Fruit fly (Drosophila melanogaster) whole organism, embryonic: ENCODE data around the gene Nse4.
A peak's percentile ranks its signal among the peaks of the same experiment; 100 is the strongest.

Experiments
- ATbp ChIP-seq: fragments of 200-800 bp; sonication (Bioruptor generic); optimal IDR thresholded peaks from 2 replicates; lab custom pipeline; 2017; ENCODE audit warnings: missing biosample characterization, mild to moderate bottlenecking, missing genetic modification characterization, missing genetic modification reagents
- Awh ChIP-seq: fragments of 200-800 bp; sonication (Bioruptor generic); IDR thresholded peaks from 2 replicates; pipeline ENCODE4, ENCODE4 v1.3.6; 2022; ENCODE audit warnings: missing biosample characterization, missing genetic modification characterization
- B-H1 ChIP-seq: fragments of 200-800 bp; sonication (Bioruptor generic); IDR thresholded peaks from 3 replicates; pipeline ENCODE4 v1.3.6; 2022; ENCODE audit warnings: missing biosample characterization, missing genetic modification characterization
- CG10366 ChIP-seq: fragments of 200-800 bp; sonication (Bioruptor generic); IDR thresholded peaks from 2 replicates; pipeline ENCODE4 v1.3.6; 2022; ENCODE audit warnings: missing biosample characterization, missing genetic modification characterization
- CG10431 ChIP-seq: fragments of 200-800 bp; sonication (Bioruptor generic); optimal IDR thresholded peaks from 3 replicates; lab custom pipeline; 2018; ENCODE audit warnings: missing biosample characterization, mild to moderate bottlenecking, missing genetic modification characterization
- CG12104 ChIP-seq: fragments of 200-800 bp; sonication (Bioruptor generic); optimal IDR thresholded peaks from 3 replicates; lab custom pipeline; 2016; ENCODE audit warnings: missing biosample characterization, missing genetic modification characterization
- CG12155 ChIP-seq: fragments of 200-800 bp; sonication (Bioruptor generic); optimal IDR thresholded peaks from 3 replicates; lab custom pipeline; 2016; ENCODE audit warnings: missing biosample characterization, missing genetic modification characterization
- CG12659 ChIP-seq: fragments of 200-800 bp; sonication (Bioruptor generic); optimal IDR thresholded peaks from 3 replicates; lab custom pipeline; 2017; ENCODE audit warnings: mild to moderate bottlenecking, missing biosample characterization, missing genetic modification reagents, missing genetic modification characterization
- CG12744 ChIP-seq: fragments of 200-800 bp; sonication (Bioruptor generic); optimal IDR thresholded peaks from 2 replicates; lab custom pipeline; 2016; ENCODE audit warnings: missing biosample characterization, missing genetic modification characterization
- CG13123 ChIP-seq: fragments of 200-800 bp; sonication (Bioruptor generic); optimal IDR thresholded peaks from 2 replicates; lab custom pipeline; 2016; ENCODE audit warnings: missing biosample characterization, missing genetic modification characterization
- CG14710 ChIP-seq: fragments of 200-800 bp; sonication (Bioruptor generic); optimal IDR thresholded peaks from 3 replicates; lab custom pipeline; 2019; ENCODE audit warnings: missing biosample characterization, mild to moderate bottlenecking, missing genetic modification characterization, moderate library complexity
- CG17359 ChIP-seq: fragments of 200-800 bp; sonication (Bioruptor generic); optimal IDR thresholded peaks from 3 replicates; lab custom pipeline; 2018; ENCODE audit warnings: missing biosample characterization, mild to moderate bottlenecking, missing genetic modification characterization, moderate library complexity
- CG17612 ChIP-seq: fragments of 200-800 bp; sonication (Bioruptor generic); IDR thresholded peaks from 2 replicates; pipeline ENCODE4 v1.3.6; 2022; ENCODE audit warnings: missing biosample characterization, missing genetic modification characterization
- CG18262 ChIP-seq: fragments of 200-800 bp; optimal IDR thresholded peaks from 3 replicates; lab custom pipeline; 2019; ENCODE audit warnings: missing biosample characterization, mild to moderate bottlenecking, missing genetic modification characterization, moderate library complexity
- CG18619 ChIP-seq: fragments of 200-800 bp; sonication (Bioruptor generic); optimal IDR thresholded peaks from 3 replicates; lab custom pipeline; 2017; ENCODE audit warnings: missing biosample characterization, mild to moderate bottlenecking, missing genetic modification characterization
- CG3407 ChIP-seq: fragments of 200-800 bp; sonication (Bioruptor generic); optimal IDR thresholded peaks from 2 replicates; lab custom pipeline; 2018; ENCODE audit warnings: missing biosample characterization, mild to moderate bottlenecking, missing genetic modification characterization
- CG3847 ChIP-seq: fragments of 200-800 bp; sonication (Bioruptor generic); IDR thresholded peaks from 2 replicates; pipeline ENCODE4 v1.3.6; 2022; ENCODE audit warnings: missing biosample characterization, missing genetic modification characterization
- CG4707 ChIP-seq: fragments of 200-800 bp; sonication (Bioruptor generic); optimal IDR thresholded peaks from 2 replicates; lab custom pipeline; 2018; ENCODE audit warnings: missing biosample characterization, mild to moderate bottlenecking, missing genetic modification characterization, moderate library complexity
- CG6813 ChIP-seq: fragments of 200-800 bp; sonication (Bioruptor generic); optimal IDR thresholded peaks from 2 replicates; lab custom pipeline; 2017; ENCODE audit warnings: missing biosample characterization, missing genetic modification characterization, mild to moderate bottlenecking, moderate library complexity, missing genetic modification reagents
- CG7556 ChIP-seq: fragments of 200-800 bp; sonication (Bioruptor generic); optimal IDR thresholded peaks from 2 replicates; lab custom pipeline; 2017; ENCODE audit warnings: missing biosample characterization, mild to moderate bottlenecking, missing genetic modification characterization
- CG8089 ChIP-seq: fragments of 200-800 bp; sonication (Bioruptor generic); optimal IDR thresholded peaks from 3 replicates; lab custom pipeline; 2016; ENCODE audit warnings: missing biosample characterization, missing genetic modification characterization
- CG8388 ChIP-seq: fragments of 200-800 bp; sonication (Bioruptor generic); optimal IDR thresholded peaks from 2 replicates; lab custom pipeline; 2019; ENCODE audit warnings: missing biosample characterization, mild to moderate bottlenecking, missing genetic modification characterization, moderate library complexity
- CG8924 ChIP-seq: fragments of 200-800 bp; optimal IDR thresholded peaks from 3 replicates; lab custom pipeline; 2019; ENCODE audit warnings: missing biosample characterization, mild to moderate bottlenecking, missing genetic modification characterization, moderate library complexity
- CG9609 ChIP-seq: fragments of 200-800 bp; sonication (Bioruptor generic); optimal IDR thresholded peaks from 3 replicates; lab custom pipeline; 2016; ENCODE audit warnings: missing biosample characterization, missing genetic modification characterization
- CG9817 ChIP-seq: fragments of 200-800 bp; sonication (Bioruptor generic); optimal IDR thresholded peaks from 2 replicates; lab custom pipeline; 2018; ENCODE audit warnings: missing biosample characterization, mild to moderate bottlenecking, missing genetic modification characterization, moderate library complexity
- CHES-1-like ChIP-seq: fragments of 200-800 bp; sonication (Bioruptor generic); optimal IDR thresholded peaks from 2 replicates; lab custom pipeline; 2016; ENCODE audit warnings: missing biosample characterization, missing genetic modification characterization
- Camta ChIP-seq: fragments of 200-800 bp; sonication (Bioruptor generic); optimal IDR thresholded peaks from 2 replicates; lab custom pipeline; 2016; ENCODE audit warnings: missing biosample characterization, missing genetic modification characterization
- Chrac-16 ChIP-seq: fragments of 200-800 bp; sonication (Bioruptor generic); optimal IDR thresholded peaks from 3 replicates; lab custom pipeline; 2016; ENCODE audit warnings: missing biosample characterization, missing genetic modification characterization
- D19A ChIP-seq: fragments of 200-800 bp; optimal IDR thresholded peaks from 3 replicates; lab custom pipeline; 2019; ENCODE audit warnings: missing biosample characterization, mild to moderate bottlenecking, missing genetic modification characterization, moderate library complexity
- E2f1 ChIP-seq: fragments of 200-800 bp; sonication (Bioruptor generic); IDR thresholded peaks from 2 replicates; pipeline ENCODE4 v1.3.6; 2022; ENCODE audit warnings: missing biosample characterization, missing genetic modification characterization
- Ets65A ChIP-seq: fragments of 200-800 bp; sonication (Bioruptor generic); peaks from one replicate; lab custom pipeline; 2016; ENCODE audit warnings: missing biosample characterization, missing genetic modification characterization
- Fer1 ChIP-seq: fragments of 200-800 bp; sonication (Bioruptor generic); optimal IDR thresholded peaks from 2 replicates; lab custom pipeline; 2017; ENCODE audit warnings: missing biosample characterization, mild to moderate bottlenecking, missing genetic modification characterization
- H15 ChIP-seq: fragments of 200-800 bp; sonication (Bioruptor generic); IDR thresholded peaks from 3 replicates; pipeline ENCODE4 v1.3.6; 2022; ENCODE audit warnings: missing biosample characterization, missing genetic modification characterization
- HLH54F ChIP-seq: fragments of 200-800 bp; sonication (Bioruptor generic); optimal IDR thresholded peaks from 3 replicates; lab custom pipeline; 2016; ENCODE audit warnings: missing biosample characterization, missing genetic modification characterization
- Myb ChIP-seq: fragments of 200-800 bp; sonication (Bioruptor generic); optimal IDR thresholded peaks from 2 replicates; lab custom pipeline; 2016; ENCODE audit warnings: missing biosample characterization, missing genetic modification characterization
- bowl ChIP-seq: fragments of 200-800 bp; sonication (Bioruptor generic); IDR thresholded peaks from 2 replicates; pipeline ENCODE4 v1.3.6; 2022; ENCODE audit warnings: missing biosample characterization, missing genetic modification characterization
- eyg ChIP-seq: fragments of 200-800 bp; sonication (Bioruptor generic); optimal IDR thresholded peaks from 3 replicates; lab custom pipeline; 2016; ENCODE audit warnings: missing biosample characterization, missing genetic modification characterization
- fd3F ChIP-seq: fragments of 200-800 bp; sonication (Bioruptor generic); optimal IDR thresholded peaks from 2 replicates; lab custom pipeline; 2018; ENCODE audit warnings: missing biosample characterization, mild to moderate bottlenecking, missing genetic modification characterization, moderate library complexity
- fd64A ChIP-seq: fragments of 200-800 bp; sonication (Bioruptor generic); optimal IDR thresholded peaks from 3 replicates; lab custom pipeline; 2018; ENCODE audit warnings: missing biosample characterization, mild to moderate bottlenecking, missing genetic modification characterization
- gcm ChIP-seq: fragments of 200-800 bp; sonication (Bioruptor generic); optimal IDR thresholded peaks from 2 replicates; lab custom pipeline; 2019; ENCODE audit warnings: missing biosample characterization, mild to moderate bottlenecking, missing genetic modification characterization, moderate library complexity
- kay ChIP-seq: fragments of 200-800 bp; sonication (Bioruptor generic); optimal IDR thresholded peaks from 2 replicates; lab custom pipeline; 2016; ENCODE audit warnings: missing biosample characterization, missing genetic modification characterization
- lab ChIP-seq: fragments of 200-800 bp; sonication (Bioruptor generic); optimal IDR thresholded peaks from 3 replicates; lab custom pipeline; 2017; ENCODE audit warnings: missing biosample characterization, missing genetic modification characterization, mild to moderate bottlenecking, moderate library complexity, missing genetic modification reagents
- slbo ChIP-seq: fragments of 200-800 bp; sonication (Bioruptor generic); IDR thresholded peaks from 2 replicates; pipeline ENCODE4 v1.3.6; 2022; ENCODE audit warnings: missing biosample characterization, missing genetic modification characterization
- sob ChIP-seq: fragments of 200-800 bp; sonication (Bioruptor generic); IDR thresholded peaks from 2 replicates; pipeline ENCODE4 v1.3.6; 2022; ENCODE audit warnings: missing biosample characterization, missing genetic modification characterization
- sug ChIP-seq: fragments of 200-800 bp; optimal IDR thresholded peaks from 2 replicates; lab custom pipeline; 2019; ENCODE audit warnings: missing biosample characterization, mild to moderate bottlenecking, missing genetic modification characterization, moderate library complexity
- tap ChIP-seq: fragments of 200-800 bp; optimal IDR thresholded peaks from 3 replicates; lab custom pipeline; 2019; ENCODE audit warnings: missing biosample characterization, mild to moderate bottlenecking, missing genetic modification characterization, moderate library complexity
- tin ChIP-seq: fragments of 200-800 bp; sonication (Bioruptor generic); optimal IDR thresholded peaks from 3 replicates; lab custom pipeline; 2016; ENCODE audit warnings: missing biosample characterization, missing genetic modification characterization
- toy ChIP-seq: fragments of 200-800 bp; sonication (Bioruptor generic); IDR thresholded peaks from 2 replicates; pipeline ENCODE4 v1.3.6; 2022; ENCODE audit warnings: missing biosample characterization, missing genetic modification characterization
- unc-4 ChIP-seq: fragments of 200-800 bp; sonication (Bioruptor generic); IDR thresholded peaks from 2 replicates; pipeline ENCODE4 v1.3.6; 2022; ENCODE audit warnings: missing biosample characterization, missing genetic modification characterization; ENCODE audit not compliant: partially characterized antibody
- wek ChIP-seq: fragments of 200-800 bp; sonication (Bioruptor generic); optimal IDR thresholded peaks from 3 replicates; lab custom pipeline; 2018; ENCODE audit warnings: missing biosample characterization, mild to moderate bottlenecking, missing genetic modification characterization, moderate library complexity

The Nse4 gene

dm6 chr2L:10468388-10468787, 29.1 kb downstream of the Nse4 start (continued):
- TF ChIP-seq CG4707 (no peak), CG12659 (peak; percentile 5), B-H1 (GFP tag; lab: Robert Waterston, UW) (peak; percentile 35; the same call in 2 of the 3 replicates), sob (peak; percentile 57; the same call in 1 of the 2 replicates), CG12744 (GFP tag; lab: Kevin White, UChicago) (no peak), CG7556 (GFP tag; lab: Kevin White, UChicago) (peak; percentile 15), slbo (GFP tag; lab: Robert Waterston, UW) (peak; percentile 75), CG18619 (GFP tag; lab: Kevin White, UChicago) (peak; percentile 38), CG17359 (peak; percentile 67), kay (peak; percentile 41), H15 (GFP tag; lab: Robert Waterston, UW) (peak; percentile 50; the same call in 1 of the 3 replicates), lab (GFP tag; lab: Kevin White, UChicago) (peak; percentile 79), CHES-1-like (GFP tag; lab: Kevin White, UChicago) (no peak), CG9609 (GFP tag; lab: Kevin White, UChicago) (no peak), tap (tag; lab: Kevin White, UChicago) (peak; percentile 71), fd3F (GFP tag; lab: Kevin White, UChicago) (peak; percentile 33), D19A (tag; lab: Kevin White, UChicago) (peak; percentile 47), CG9817 (tag; lab: Kevin White, UChicago) (peak; percentile 64), CG13123 (GFP tag; lab: Kevin White, UChicago) (no peak), Awh (GFP tag; lab: Robert Waterston, UW) (peak; percentile 58), Fer1 (GFP tag; lab: Kevin White, UChicago) (peak; percentile 63), toy (0 out of 2 replicates have a peak, but pooled peaks have one; percentile 14), ATbp (peak; percentile 49), HLH54F (GFP tag; lab: Kevin White, UChicago) (peak; percentile 24), CG12104 (GFP tag; lab: Kevin White, UChicago) (no peak), CG6813 (GFP tag; lab: Kevin White, UChicago) (peak; percentile 40), bowl (GFP tag; lab: Robert Waterston, UW) (peak; percentile 28; the same call in 1 of the 2 replicates), wek (no peak), CG14710 (tag; lab: Kevin White, UChicago) (peak; percentile 7), Chrac-16 (GFP tag; lab: Kevin White, UChicago) (peak; percentile 25), Ets65A (GFP tag; lab: Kevin White, UChicago) (peak; percentile 93), tin (GFP tag; lab: Kevin White, UChicago) (peak; percentile 34), fd64A (GFP tag; lab: Kevin White, UChicago) (no peak), CG8924 (tag; lab: Kevin White, UChicago) (peak; percentile 42), Myb (GFP tag; lab: Kevin White, UChicago) (peak; percentile 8), CG8089 (GFP tag; lab: Kevin White, UChicago) (no peak), CG8388 (GFP tag; lab: Kevin White, UChicago) (peak; percentile 25), CG10366 (GFP tag; lab: Robert Waterston, UW) (peak; percentile 40), CG10431 (GFP tag; lab: Kevin White, UChicago) (no peak), sug (peak; percentile 26), E2f1 (GFP tag; lab: Robert Waterston, UW) (peak; percentile 57), CG3407 (GFP tag; lab: Kevin White, UChicago) (peak; percentile 31), CG12155 (GFP tag; lab: Kevin White, UChicago) (peak; percentile 10), CG17612 (GFP tag; lab: Robert Waterston, UW) (peak; percentile 43; the same call in 1 of the 2 replicates), Camta (GFP tag; lab: Kevin White, UChicago) (no peak), gcm (GFP tag; lab: Kevin White, UChicago) (peak; percentile 2), eyg (GFP tag; lab: Kevin White, UChicago) (no peak), CG18262 (tag; lab: Kevin White, UChicago) (peak; percentile 52), CG3847 (GFP tag; lab: Robert Waterston, UW) (peak; percentile 56), unc-4 (GFP tag; lab: Robert Waterston, UW) (no peak)
